Fruit fly (Drosophila melanogaster): ENCODE results near the gene mthl11.
A peak's percentile ranks its signal among the peaks of the same experiment; 100 is the strongest.

Gene mthl11

dm6 chr3R:10428324-10428723 is 27.5 kb downstream of the mthl11 start, which contains the start of gene CG46270:
TSS of gene CG46270 (minus strand) at chr3R:10428424.
- TF ChIP-seq net (GFP tag; optimal IDR thresholded peaks at IDR 0.05): no peak
- TF ChIP-seq CG3032 (tag; optimal IDR thresholded peaks at IDR 0.05): no peak
- TF ChIP-seq Blimp-1 (GFP tag; optimal IDR thresholded peaks at IDR 0.05): no peak
- TF ChIP-seq CG31627 (GFP tag; optimal IDR thresholded peaks at IDR 0.05): no peak
- TF ChIP-seq CG11902 (GFP tag; optimal IDR thresholded peaks at IDR 0.05): no peak
- no peak for TF ChIP-seq svp (GFP tag)
- no peak for TF ChIP-seq Sox14 (GFP tag; optimal IDR thresholded peaks at IDR 0.05)
- no peak for TF ChIP-seq CG11294 (GFP tag; IDR thresholded peaks at IDR 0.05)
- no peak for TF ChIP-seq fkh (GFP tag; optimal IDR thresholded peaks at IDR 0.05)
- no peak for TF ChIP-seq CG8119 (GFP tag; IDR thresholded peaks at IDR 0.05)
- no peak for TF ChIP-seq fd59A (GFP tag; optimal IDR thresholded peaks at IDR 0.05)
- TF ChIP-seq eg (GFP tag; IDR thresholded peaks at IDR 0.05): no peak
- TF ChIP-seq lz (GFP tag; optimal IDR thresholded peaks at IDR 0.05): no peak
- TF ChIP-seq esn (GFP tag; optimal IDR thresholded peaks at IDR 0.05): no peak
- TF ChIP-seq Eip78C (GFP tag): no peak
- no peak for TF ChIP-seq dac (GFP tag; optimal IDR thresholded peaks at IDR 0.05)
- no peak for TF ChIP-seq Sox102F (GFP tag; optimal IDR thresholded peaks at IDR 0.05)

DNA sequence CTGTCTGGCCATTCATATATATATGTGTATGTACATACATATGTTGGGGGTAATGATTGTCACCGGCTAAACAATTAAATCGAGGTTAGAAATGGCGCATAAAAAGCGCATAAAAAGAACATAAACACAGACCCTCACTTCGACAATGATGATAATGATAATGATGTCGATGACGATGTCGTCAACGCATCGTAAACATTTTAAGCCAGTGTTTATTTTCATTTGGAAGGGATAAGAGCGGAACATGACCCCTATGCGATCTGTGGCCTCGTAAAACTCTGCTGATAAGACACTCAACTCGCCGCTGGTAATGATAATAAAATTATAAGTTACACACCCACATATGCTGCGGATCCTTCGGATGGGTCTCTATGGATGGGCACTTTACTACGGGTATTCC is 30.3 kb downstream of the mthl11 start:
- TF ChIP-seq CG8119 (GFP tag; IDR thresholded peaks at IDR 0.05) (no peak), svp (GFP tag) (peak; percentile 72), CG3032 (tag; optimal IDR thresholded peaks at IDR 0.05) (no peak)

DNA sequence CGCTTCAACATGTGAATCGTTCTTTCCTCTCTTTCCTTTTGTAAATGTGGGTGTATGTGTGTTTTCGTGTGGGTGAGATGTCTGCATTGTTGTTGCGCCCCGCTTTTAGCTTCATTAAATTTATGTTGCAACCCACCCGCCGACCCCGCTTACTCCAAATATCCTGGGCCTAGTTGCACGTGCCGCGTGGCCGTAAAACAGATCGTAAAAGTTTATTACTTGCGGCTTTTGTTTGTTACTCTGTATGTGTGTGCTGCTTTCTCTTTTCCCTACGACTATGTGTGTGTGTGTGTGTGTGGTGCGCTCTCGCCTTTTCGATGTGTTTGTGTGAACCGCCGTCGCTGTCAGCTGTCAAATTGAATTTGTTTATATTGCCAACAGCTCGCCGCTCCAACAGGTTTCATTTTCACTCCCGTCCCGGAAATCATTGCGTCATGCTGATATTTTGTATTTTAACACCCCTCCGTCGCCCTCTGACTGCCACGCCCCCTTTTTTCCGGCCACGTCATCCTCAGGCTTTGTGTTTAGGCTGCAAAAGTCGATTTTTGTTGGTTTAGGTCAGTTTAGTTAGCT is 32.7 kb downstream of the mthl11 start:
- TF ChIP-seq fkh (GFP tag; optimal IDR thresholded peaks at IDR 0.05) (no peak), topi (GFP tag; optimal IDR thresholded peaks at IDR 0.05) (no peak), svp (GFP tag) (peak; percentile 23), esn (GFP tag; optimal IDR thresholded peaks at IDR 0.05) (no peak)

DNA sequence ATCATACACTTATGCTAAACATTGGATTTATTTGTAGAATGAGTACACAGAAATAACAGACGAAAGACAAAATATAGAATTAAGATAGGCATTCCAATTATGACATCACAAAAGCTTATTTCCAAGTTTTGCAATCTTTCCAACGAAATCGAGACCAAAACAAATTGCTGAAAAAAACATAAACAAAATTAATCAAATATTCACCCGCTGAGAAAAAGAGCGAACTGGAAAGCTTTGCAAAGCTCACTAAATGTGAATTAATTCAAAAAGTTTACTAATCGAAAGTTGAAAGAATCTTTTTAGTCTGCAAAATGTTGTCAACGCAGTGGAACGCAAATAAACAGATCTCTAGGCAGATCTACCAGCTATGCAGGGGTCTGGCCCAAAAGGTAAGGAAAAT is 33.7 kb downstream of the mthl11 start, which contains the start of gene Cyp12e1:
Gene Cyp12e1, plus strand, starts transcription at position 301 of the 400 bp plus-strand sequence.
- TF ChIP-seq CG7368 (GFP tag; optimal IDR thresholded peaks at IDR 0.05) (no peak), dac (GFP tag; optimal IDR thresholded peaks at IDR 0.05) (no peak), ss (GFP tag; optimal IDR thresholded peaks at IDR 0.05) (no peak)

DNA sequence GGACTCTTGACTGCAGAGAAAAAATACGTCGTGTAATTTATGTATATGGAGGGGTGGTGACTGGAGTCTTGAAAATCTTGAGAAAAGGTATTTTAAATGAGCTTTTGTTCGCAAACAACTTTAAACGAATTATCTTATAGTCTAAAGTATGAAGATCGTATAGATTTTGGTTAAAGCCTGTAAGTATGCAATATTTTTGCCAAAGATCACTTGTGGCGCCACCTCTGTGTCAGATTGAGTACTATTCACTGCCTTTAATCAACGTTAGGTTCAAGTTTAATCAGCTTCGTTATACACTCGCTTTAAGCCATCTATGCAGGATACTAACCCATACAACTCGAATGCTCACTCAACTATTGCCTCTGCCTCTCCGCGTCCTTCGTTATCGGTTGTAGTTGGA is 36.2 kb downstream of the mthl11 start:
- TF ChIP-seq CG11902 (GFP tag; optimal IDR thresholded peaks at IDR 0.05): no peak
- no peak for TF ChIP-seq spab (GFP tag; optimal IDR thresholded peaks at IDR 0.05)
- TF ChIP-seq CG8319 (GFP tag; optimal IDR thresholded peaks at IDR 0.05): no peak
- TF ChIP-seq dac (GFP tag; optimal IDR thresholded peaks at IDR 0.05): no peak
- TF ChIP-seq Eip75B (GFP tag; optimal IDR thresholded peaks at IDR 0.05): no peak
- TF ChIP-seq fd59A (GFP tag; optimal IDR thresholded peaks at IDR 0.05): no peak
- no peak for TF ChIP-seq eg (GFP tag; IDR thresholded peaks at IDR 0.05)
- no peak for TF ChIP-seq CG10631 (GFP tag; optimal IDR thresholded peaks at IDR 0.05)
- TF ChIP-seq Eip78C (GFP tag): no peak
- TF ChIP-seq ss (GFP tag; optimal IDR thresholded peaks at IDR 0.05): no peak

DNA sequence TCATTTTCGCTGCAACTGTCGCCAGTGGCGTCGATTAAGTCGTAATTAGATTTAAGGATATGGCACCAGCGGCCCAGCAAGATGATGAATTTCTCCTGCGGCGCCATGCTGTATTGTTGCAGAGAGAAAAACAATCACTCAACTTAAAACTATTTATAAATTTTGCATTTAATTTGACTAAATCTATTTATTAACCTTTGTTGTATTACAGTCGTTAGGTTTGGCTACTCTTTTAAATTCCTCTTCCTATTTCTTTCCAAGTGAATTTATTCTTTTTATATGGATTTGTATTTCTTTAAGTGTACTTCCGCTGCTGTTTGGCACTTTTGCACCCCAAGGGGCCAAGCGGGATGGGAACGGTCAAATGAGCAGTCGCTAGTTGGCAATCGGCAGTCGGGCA is 48.1 kb downstream of the mthl11 start:
- no peak for TF ChIP-seq dac (GFP tag; optimal IDR thresholded peaks at IDR 0.05)
- peak; percentile 34 for TF ChIP-seq svp (GFP tag)

Measured in whole organism, prepupa.